Fruit fly (Drosophila melanogaster) Kc167 (cell line): ENCODE measurements around the gene CG13606.

Source experiments
- Myc ChIP-seq: fragments of >200 bp; optimal IDR thresholded peaks from 2 replicates; lab custom pipeline; 2017; ENCODE audit warnings: missing external identifiers
- Sin3A ChIP-seq: fragments of >200 bp; optimal IDR thresholded peaks from 2 replicates; lab custom pipeline; 2018; ENCODE audit warnings: missing external identifiers
- h ChIP-seq: fragments of >200 bp; optimal IDR thresholded peaks from 3 replicates; lab custom pipeline; 2018; ENCODE audit warnings: missing external identifiers
- insv ChIP-seq: fragments of >200 bp; optimal IDR thresholded peaks from 3 replicates; lab custom pipeline; 2018; ENCODE audit warnings: missing external identifiers
- psq ChIP-seq: fragments of >200 bp; optimal IDR thresholded peaks from 2 replicates; lab custom pipeline; 2017; ENCODE audit warnings: missing external identifiers
- ttk ChIP-seq: sonication (Bioruptor generic); optimal IDR thresholded peaks from 2 replicates; lab custom pipeline; 2017; ENCODE audit warnings: missing external identifiers

Gene CG13606

DNA sequence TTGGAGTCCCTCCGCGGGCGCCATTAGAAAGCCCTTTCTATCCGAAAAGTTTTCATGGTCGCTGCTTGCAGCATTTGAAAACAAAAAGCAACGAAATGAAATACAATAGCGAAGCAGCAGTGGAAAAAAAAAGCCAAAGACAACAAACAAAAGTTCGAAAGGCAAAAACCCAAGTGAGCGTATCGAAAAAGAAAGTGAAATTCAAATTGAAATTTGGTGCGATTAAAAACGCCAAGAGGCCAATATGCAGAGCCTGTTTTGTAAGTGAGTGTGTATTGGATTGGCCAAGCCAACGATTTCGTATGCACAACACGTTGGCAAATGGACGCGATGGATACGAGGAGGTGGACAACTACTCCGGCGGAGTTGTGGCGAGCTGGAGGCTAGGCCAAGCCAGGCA lies 30.3 kb downstream of the CG13606 start:
- TF ChIP-seq ttk (no peak), psq (no peak), insv (lab: Kevin White, UChicago) (no peak), Sin3A (lab: Kevin White, UChicago) (no peak), h (lab: Kevin White, UChicago) (no peak), Myc (lab: Kevin White, UChicago) (no peak)

DNA sequence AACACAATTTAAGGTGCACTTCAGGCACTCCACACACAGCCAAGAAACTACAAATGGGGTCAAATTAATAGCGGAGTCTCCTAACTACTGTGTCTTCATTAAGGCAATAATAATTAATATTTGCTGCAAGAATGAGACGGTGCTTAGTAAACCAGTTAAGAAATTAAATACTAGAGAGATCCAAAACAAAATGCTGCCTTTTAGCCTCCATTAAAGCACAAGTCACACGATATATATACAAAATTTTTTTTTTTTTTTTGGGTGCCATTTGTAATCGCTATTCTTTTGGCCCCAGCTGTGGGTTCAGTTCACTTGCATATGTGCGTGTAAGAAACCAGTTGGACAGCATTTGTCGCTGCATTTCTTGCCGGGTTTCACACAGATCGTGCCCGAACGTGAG lies 31.0 kb downstream of the CG13606 start:
- TF ChIP-seq Myc (lab: Kevin White, UChicago) (no peak), psq (no peak), ttk (no peak), Sin3A (lab: Kevin White, UChicago) (no peak), insv (lab: Kevin White, UChicago) (no peak), h (lab: Kevin White, UChicago) (no peak)

DNA sequence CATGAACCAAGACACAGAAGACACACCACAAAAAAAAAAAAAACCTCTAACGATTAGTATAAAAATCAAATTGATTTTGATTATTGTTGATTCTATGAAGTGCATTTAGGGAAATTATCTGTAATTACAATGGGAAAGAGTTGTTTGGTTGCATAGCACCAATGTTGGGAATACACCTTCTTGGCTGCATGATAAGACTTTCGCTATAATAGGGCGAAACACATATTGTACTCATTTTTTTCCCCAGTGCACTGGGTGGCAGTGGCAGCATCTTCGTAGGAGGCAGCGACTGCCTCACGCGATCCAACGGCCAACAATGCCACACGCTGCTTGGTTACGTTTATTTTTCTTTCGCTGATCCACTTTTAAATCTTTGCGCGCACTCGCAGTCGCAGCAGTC lies 31.6 kb downstream of the CG13606 start:
- TF ChIP-seq psq (no peak), insv (lab: Kevin White, UChicago) (no peak), Sin3A (lab: Kevin White, UChicago) (no peak), h (lab: Kevin White, UChicago) (no peak), ttk (no peak), Myc (lab: Kevin White, UChicago) (no peak)

DNA sequence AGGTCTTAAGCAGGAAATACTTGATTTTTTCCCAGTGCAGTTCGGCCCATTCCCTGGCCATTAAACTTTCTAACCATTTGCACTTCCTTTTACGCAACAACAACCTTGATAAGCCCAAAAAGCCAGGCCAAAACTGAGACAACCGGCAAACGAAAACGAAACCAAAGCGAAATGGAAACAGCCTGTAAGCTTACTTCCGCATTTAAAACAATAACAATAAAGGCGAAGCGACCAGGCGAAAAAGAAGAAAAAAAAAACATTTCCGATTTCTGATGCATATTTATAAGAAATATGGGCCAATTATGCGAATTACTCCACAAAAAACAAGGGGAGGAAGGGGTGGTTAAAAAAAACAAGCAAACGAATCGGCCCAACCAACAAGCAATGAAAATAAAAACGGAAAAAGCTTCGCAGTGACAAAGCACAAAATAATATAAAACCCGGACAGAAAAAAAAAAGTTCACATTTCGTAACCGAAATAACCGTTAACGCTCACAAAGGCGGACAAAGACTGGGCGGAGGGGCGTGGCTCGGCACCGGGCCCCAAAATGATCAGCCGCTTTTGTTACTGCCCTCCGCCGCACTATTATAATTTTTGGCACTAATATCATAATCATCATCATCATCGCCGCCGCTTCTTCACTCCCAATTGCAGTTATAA lies 32.9 kb downstream of the CG13606 start:
- no peak for TF ChIP-seq insv (lab: Kevin White, UChicago)
- no peak for TF ChIP-seq psq
- no peak for TF ChIP-seq h (lab: Kevin White, UChicago)
- no peak for TF ChIP-seq Sin3A (lab: Kevin White, UChicago)
- no peak for TF ChIP-seq ttk
- no peak for TF ChIP-seq Myc (lab: Kevin White, UChicago)

DNA sequence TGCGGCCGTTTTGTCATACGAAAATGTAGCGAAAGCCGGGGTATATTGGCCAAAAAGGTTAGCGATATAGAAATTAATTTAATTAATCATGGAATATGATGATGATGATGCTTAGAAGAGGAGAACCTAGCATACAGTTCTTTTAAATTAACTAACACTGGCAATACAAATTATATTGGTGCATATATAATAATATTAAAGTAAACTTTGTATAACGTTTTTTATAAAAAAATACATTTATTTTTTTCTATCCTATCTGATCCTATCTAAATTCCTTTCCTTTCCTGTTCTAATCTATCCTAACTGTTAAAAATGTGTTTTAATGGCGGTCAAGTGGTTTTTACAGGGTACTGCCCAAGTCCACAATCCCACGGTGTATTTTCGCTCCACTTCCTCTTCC lies 33.5 kb downstream of the CG13606 start:
- TF ChIP-seq ttk: no peak
- no peak for TF ChIP-seq Sin3A (lab: Kevin White, UChicago)

DNA sequence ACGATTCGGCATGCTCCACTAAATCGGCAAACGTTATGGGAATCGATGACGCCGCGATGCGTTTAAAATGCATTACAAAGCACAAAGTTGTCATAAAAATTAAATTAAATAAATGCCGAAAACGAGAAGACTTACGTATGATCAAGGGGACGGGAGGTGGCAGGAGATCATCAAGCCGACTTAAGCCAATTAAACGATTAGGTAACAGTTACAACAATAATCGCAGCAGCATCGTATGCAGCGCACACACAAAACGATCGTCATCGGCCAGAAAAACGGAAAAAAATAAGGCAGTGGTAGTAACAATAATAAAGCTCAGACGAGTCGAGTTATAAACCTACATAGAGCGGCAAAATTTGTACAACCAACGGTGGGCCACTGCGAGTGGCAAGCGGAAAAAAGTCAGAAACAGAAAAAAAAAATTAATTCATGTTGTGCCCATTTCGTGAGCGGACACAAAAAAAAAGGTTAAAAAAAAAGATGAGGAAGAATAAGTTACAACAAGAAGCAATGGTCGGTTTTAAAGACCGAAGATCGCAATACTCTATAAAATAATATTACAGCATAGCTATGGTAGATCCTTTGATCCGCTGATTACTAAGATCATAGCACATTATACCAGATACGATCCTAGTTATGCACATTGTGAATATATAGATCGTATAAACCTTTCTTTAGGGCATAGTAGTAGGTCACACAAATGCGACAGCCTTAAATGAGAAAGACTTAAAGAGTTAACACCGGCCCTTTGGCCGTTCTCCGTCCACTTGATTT lies 34.1 kb downstream of the CG13606 start:
- TF ChIP-seq insv (lab: Kevin White, UChicago) (no peak), psq (no peak), Myc (lab: Kevin White, UChicago) (no peak), Sin3A (lab: Kevin White, UChicago) (no peak), h (lab: Kevin White, UChicago) (no peak), ttk (no peak)

DNA sequence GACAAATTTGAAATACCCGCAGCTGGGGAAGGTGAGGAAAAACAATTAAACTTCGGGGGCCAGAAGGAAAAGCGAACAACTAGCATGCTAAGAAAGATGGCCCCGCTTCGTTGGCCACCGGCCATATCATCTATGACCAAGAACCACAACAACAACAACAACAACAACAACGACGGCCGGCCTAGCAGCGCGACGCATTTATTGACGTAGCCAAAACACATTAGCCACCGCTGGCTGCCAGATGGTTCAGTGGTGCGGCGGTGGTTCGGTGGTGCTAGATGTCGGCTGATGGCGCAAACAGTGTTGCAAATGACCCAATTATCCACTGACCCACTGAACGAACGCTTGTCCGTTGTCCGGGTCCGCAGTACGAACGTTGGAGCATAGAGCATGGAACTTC lies 41.2 kb downstream of the CG13606 start:
- no peak for TF ChIP-seq Myc (lab: Kevin White, UChicago)
- TF ChIP-seq insv (lab: Kevin White, UChicago): no peak
- TF ChIP-seq ttk: no peak
- TF ChIP-seq Sin3A (lab: Kevin White, UChicago): no peak
- TF ChIP-seq h (lab: Kevin White, UChicago): no peak
- TF ChIP-seq psq: no peak

DNA sequence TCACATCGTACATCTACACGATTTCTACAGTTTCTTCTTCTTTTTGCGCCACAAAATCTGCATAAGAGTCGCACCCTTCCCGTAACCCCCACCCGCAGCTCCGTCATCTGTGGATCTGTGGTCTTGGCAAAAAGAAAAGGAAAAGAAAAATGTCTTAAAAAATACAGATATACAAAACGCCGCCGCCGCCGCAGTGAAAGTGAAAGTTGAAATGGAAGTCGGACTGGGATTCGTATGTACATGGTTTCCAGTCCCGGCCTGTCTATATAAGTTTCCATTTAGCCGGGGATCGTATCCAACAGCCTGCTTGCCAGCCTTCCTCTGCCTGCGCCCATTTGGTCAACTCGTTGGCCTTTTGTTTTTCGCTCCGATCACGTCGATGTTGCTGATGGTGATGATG lies 43.6 kb downstream of the CG13606 start:
- no peak for TF ChIP-seq h (lab: Kevin White, UChicago)
- TF ChIP-seq psq: no peak
- no peak for TF ChIP-seq insv (lab: Kevin White, UChicago)
- no peak for TF ChIP-seq Myc (lab: Kevin White, UChicago)
- TF ChIP-seq ttk: no peak
- no peak for TF ChIP-seq Sin3A (lab: Kevin White, UChicago)

DNA sequence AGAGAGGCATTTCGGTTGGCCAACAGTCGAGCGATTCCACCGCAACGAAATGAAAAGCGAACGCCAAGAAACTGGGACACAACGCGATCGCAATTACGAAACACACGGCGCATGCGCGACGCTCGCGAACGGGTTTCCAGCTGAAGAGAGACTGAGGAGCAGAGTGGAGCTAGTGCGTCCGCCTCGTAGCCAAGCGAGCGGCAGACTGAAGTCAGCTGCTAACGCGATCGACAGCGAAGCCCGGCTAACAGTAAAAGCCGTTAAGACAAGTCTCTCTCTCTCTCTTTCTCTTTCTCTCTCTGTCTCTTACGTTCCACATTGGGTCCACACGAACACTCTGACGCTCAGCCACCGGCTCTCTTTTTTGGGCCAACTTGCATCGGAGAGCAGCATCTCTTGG lies 46.1 kb downstream of the CG13606 start, which contains the start of gene CG17786:
Gene CG17786 (minus strand): TSS at position 154 of the 400 bp plus-strand sequence.
- TF ChIP-seq h (lab: Kevin White, UChicago) (no peak), Myc (lab: Kevin White, UChicago) (no peak), Sin3A (lab: Kevin White, UChicago) (no peak)

DNA sequence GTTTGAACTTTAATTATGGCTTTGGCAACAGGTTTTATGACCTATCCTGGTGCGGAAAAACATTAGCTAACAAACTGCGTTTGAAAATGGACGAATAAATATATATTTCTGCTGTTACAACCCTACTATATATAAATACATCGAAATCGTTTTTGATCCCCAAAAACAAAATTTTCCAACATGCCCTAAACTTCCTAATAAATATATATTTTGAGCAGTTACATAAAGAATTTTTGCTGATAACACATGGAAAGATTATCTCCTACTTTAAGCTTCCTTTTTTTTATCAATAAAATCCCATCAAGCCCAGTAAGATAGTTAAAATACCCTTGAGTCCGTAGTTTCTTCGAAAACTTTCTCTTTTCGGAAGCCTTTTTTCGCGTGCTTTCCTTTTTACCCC lies 46.7 kb downstream of the CG13606 start:
- TF ChIP-seq Myc (lab: Kevin White, UChicago) (no peak), insv (lab: Kevin White, UChicago) (no peak), psq (no peak), ttk (no peak), h (lab: Kevin White, UChicago) (no peak)

DNA sequence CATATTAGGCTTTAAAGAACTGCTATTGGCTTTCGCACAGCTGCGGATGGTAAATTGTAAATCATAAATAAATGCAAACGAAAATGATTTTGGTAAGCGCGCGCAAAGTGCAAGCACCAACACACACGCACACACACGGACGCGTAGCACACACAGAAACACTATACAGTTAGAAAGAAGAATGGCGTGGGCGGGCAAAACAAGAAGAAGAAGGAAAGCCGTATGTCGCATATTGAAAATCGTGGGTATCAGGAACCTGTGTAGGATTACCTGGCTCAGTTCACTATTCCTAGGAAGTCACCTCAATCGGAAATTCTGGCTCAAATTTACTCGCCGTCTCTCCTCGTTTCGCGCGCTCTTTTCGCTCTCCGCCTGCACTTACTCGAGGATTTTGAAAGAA lies 48.4 kb downstream of the CG13606 start, which contains the start of gene cav:
Gene cav (plus strand): TSS at position 259 of the 400 bp plus-strand sequence.
- peak; percentile 3 for TF ChIP-seq psq
- no peak for TF ChIP-seq Myc (lab: Kevin White, UChicago)
- no peak for TF ChIP-seq Sin3A (lab: Kevin White, UChicago)

DNA sequence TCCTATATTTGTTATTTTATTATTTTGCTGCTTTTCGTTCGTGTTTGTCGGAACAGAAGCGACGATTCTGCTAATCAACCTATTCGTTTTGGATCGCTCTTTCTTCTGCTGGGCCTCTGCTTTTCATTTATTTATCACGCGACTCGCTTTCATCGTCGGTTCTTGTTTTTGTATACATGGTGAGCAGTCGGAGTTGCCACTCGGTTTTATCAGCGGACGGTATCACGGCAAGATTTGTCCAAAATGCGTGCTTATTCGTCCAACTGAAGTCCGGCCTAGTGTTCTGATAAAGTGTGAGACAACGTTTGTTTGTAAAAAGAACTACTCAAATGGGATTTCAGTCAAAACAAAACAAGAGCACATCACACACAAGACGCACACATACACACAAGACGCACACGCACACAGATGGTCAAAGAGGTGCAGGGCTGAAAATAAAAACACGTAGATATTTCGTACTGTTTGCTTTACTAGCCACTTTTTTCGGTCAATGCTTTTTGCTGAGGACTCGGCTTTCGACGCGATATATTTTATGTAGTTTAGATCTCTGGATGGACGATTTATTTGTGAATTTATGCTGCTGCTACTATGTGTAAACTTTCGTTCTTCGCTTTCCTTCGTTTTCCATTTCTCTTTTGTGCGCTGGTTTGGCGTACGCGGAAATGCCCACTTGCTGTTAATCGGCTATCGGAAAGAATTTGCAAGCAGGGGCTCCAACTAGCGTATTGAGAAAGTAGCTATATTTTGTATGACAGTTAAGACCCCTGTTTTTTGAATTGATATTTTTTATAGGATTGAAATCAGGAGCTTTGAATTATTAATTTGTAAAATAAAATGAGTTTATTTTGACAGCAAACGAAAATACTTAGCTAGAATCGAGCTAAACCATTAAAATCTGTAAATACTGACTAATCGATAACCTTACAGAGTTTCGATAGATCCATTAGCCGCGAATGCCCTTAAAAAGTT lies 49.2 kb downstream of the CG13606 start, which contains the start of gene twin:
Gene twin (minus strand): TSS at position 632 of the 969 bp plus-strand sequence.
- TF ChIP-seq ttk (no peak), psq (peak; percentile 47)
